Worm (Caenorhabditis elegans) whole organism, L2 larva: ENCODE data around the gene gcp-2.2.
A peak's percentile ranks its signal among the peaks of the same experiment; 100 is the strongest.

ENCODE experiments used
- C34F6.9 ChIP-seq: fragments of 150-350 bp; optimal IDR thresholded peaks from 2 replicates; lab custom pipeline; 2014; ENCODE audit warnings: missing biosample characterization, missing genetic modification characterization
- F13H6.1 ChIP-seq: sonication (generic microtip); optimal IDR thresholded peaks from 2 replicates; lab custom pipeline; 2016; ENCODE audit warnings: missing genetic modification characterization, missing compliant biosample characterization
- R02D3.7 ChIP-seq: fragments of 150-350 bp; optimal IDR thresholded peaks from 2 replicates; lab custom pipeline; 2014; ENCODE audit warnings: missing biosample characterization, missing genetic modification characterization
- alr-1 ChIP-seq: fragments of 150-350 bp; optimal IDR thresholded peaks from 2 replicates; lab custom pipeline; 2014; ENCODE audit warnings: missing biosample characterization, missing genetic modification characterization
- aly-2 ChIP-seq: fragments of 150-350 bp; optimal IDR thresholded peaks from 2 replicates; lab custom pipeline; 2014; ENCODE audit warnings: missing biosample characterization, missing genetic modification characterization
- blmp-1 ChIP-seq: sonication (generic microtip); optimal IDR thresholded peaks from 2 replicates; lab custom pipeline; 2017; ENCODE audit warnings: missing genetic modification characterization, mild to moderate bottlenecking, missing compliant biosample characterization, antibody characterized with exemption, moderate library complexity; ENCODE audit not compliant: insufficient read depth
- crh-2 ChIP-seq: sonication (generic microtip); optimal IDR thresholded peaks from 2 replicates; lab custom pipeline; 2017; ENCODE audit warnings: missing biosample characterization, missing genetic modification characterization
- dmd-4 ChIP-seq: sonication (generic microtip); optimal IDR thresholded peaks from 2 replicates; lab custom pipeline; 2017; ENCODE audit warnings: missing biosample characterization, missing genetic modification characterization
- egl-27 ChIP-seq: sonication (generic microtip); optimal IDR thresholded peaks from 3 replicates; lab custom pipeline; 2017; ENCODE audit warnings: missing biosample characterization, missing genetic modification reagents, missing genetic modification characterization
- fos-1 ChIP-seq: fragments of 150-350 bp; optimal IDR thresholded peaks from 2 replicates; lab custom pipeline; 2014; ENCODE audit warnings: missing biosample characterization, missing genetic modification characterization
- gmeb-1 ChIP-seq: fragments of 150-350 bp; optimal IDR thresholded peaks from 2 replicates; lab custom pipeline; 2014; ENCODE audit warnings: missing biosample characterization, missing genetic modification characterization
- lin-11 ChIP-seq: fragments of 150-350 bp; sonication (generic microtip); optimal IDR thresholded peaks from 2 replicates; lab custom pipeline; 2014; ENCODE audit warnings: missing biosample characterization, missing genetic modification characterization, inconsistent platforms, mixed read lengths
- lsy-2 ChIP-seq, 2 experiments: fragments of 150-350 bp in 1 of 2; sonication (generic microtip) in 1 of 2; optimal IDR thresholded peaks; 2 replicates each; lab custom pipeline; 2014 to 2017; ENCODE audit warnings: missing biosample characterization in 2 of 2, missing genetic modification characterization in 2 of 2
- mab-5 ChIP-seq: fragments of 150-350 bp; optimal IDR thresholded peaks from 2 replicates; lab custom pipeline; 2014; ENCODE audit warnings: missing biosample characterization, missing genetic modification characterization
- mbf-1 ChIP-seq: sonication (generic microtip); optimal IDR thresholded peaks from 2 replicates; lab custom pipeline; 2017; ENCODE audit warnings: missing biosample characterization, missing genetic modification characterization
- mdl-1 ChIP-seq, 2 experiments: fragments of 150-350 bp in 1 of 2; sonication (generic microtip) in 1 of 2; optimal IDR thresholded peaks; 2 replicates each; lab custom pipeline; 2017; ENCODE audit warnings: missing biosample characterization in 2 of 2, missing genetic modification characterization in 2 of 2
- nhr-12 ChIP-seq: fragments of 150-350 bp; optimal IDR thresholded peaks from 2 replicates; lab custom pipeline; 2014; ENCODE audit warnings: missing biosample characterization, missing genetic modification characterization
- nhr-129 ChIP-seq: fragments of 150-350 bp; optimal IDR thresholded peaks from 2 replicates; lab custom pipeline; 2014; ENCODE audit warnings: missing biosample characterization, missing genetic modification characterization
- nhr-21 ChIP-seq: fragments of 150-350 bp; optimal IDR thresholded peaks from 2 replicates; lab custom pipeline; 2014; ENCODE audit warnings: missing biosample characterization, missing genetic modification characterization
- nhr-237 ChIP-seq: fragments of 150-350 bp; optimal IDR thresholded peaks from 2 replicates; lab custom pipeline; 2014; ENCODE audit warnings: missing biosample characterization, missing genetic modification characterization
- nhr-6 ChIP-seq: fragments of 150-350 bp; optimal IDR thresholded peaks from 2 replicates; lab custom pipeline; 2014; ENCODE audit warnings: missing biosample characterization, missing genetic modification characterization
- nhr-77 ChIP-seq: fragments of 150-350 bp; optimal IDR thresholded peaks from 2 replicates; lab custom pipeline; 2014; ENCODE audit warnings: missing biosample characterization, missing genetic modification characterization
- sem-4 ChIP-seq: fragments of 150-350 bp; optimal IDR thresholded peaks from 2 replicates; lab custom pipeline; 2014; ENCODE audit warnings: missing biosample characterization, missing genetic modification reagents, missing genetic modification characterization
- skn-1 ChIP-seq: sonication (generic microtip); optimal IDR thresholded peaks from 2 replicates; lab custom pipeline; 2017; ENCODE audit warnings: missing biosample characterization, missing genetic modification characterization
- sma-3 ChIP-seq: sonication (generic microtip); optimal IDR thresholded peaks from 2 replicates; lab custom pipeline; 2016; ENCODE audit warnings: missing genetic modification reagents, missing genetic modification characterization, missing compliant biosample characterization
- sma-9 ChIP-seq, 2 experiments: fragments of 150-350 bp in 1 of 2; sonication (generic microtip) in 1 of 2; optimal IDR thresholded peaks; 2 replicates each; lab custom pipeline; 2014 to 2016; ENCODE audit warnings: missing genetic modification characterization in 2 of 2, mild to moderate bottlenecking in 1 of 2, missing biosample characterization in 1 of 2, missing compliant biosample characterization in 1 of 2, missing genetic modification reagents in 1 of 2, moderate library complexity in 1 of 2
- snpc-4 ChIP-seq: fragments of 150-350 bp; optimal IDR thresholded peaks from 2 replicates; lab custom pipeline; 2014; ENCODE audit warnings: missing biosample characterization, missing genetic modification characterization
- unc-39 ChIP-seq: fragments of 150-350 bp; optimal IDR thresholded peaks from 2 replicates; lab custom pipeline; 2014; ENCODE audit warnings: missing biosample characterization, missing genetic modification characterization
- unc-55 ChIP-seq: fragments of 150-350 bp; sonication (generic microtip); optimal IDR thresholded peaks from 3 replicates; lab custom pipeline; 2014; ENCODE audit warnings: missing biosample characterization, missing genetic modification reagents, missing genetic modification characterization
- ztf-1 ChIP-seq: fragments of 200-800 bp; sonication (Bioruptor generic); conservative IDR thresholded peaks from 2 replicates; pipeline ENCODE4 v1.3.6; 2022; ENCODE audit warnings: missing genetic modification characterization, missing compliant biosample characterization
- ztf-11 ChIP-seq: sonication (generic microtip); optimal IDR thresholded peaks from 2 replicates; lab custom pipeline; 2017; ENCODE audit warnings: missing biosample characterization, missing genetic modification characterization
- ztf-4 ChIP-seq: fragments of 150-350 bp; optimal IDR thresholded peaks from 2 replicates; lab custom pipeline; 2014; ENCODE audit warnings: missing biosample characterization, missing genetic modification characterization

The gcp-2.2 gene

ce11 chrX:11558156-11558555 lies 20.6 kb downstream of the gcp-2.2 start:
- TF ChIP-seq skn-1: no peak
- TF ChIP-seq aly-2 (tag; lab: Kevin White, UChicago): no peak
- TF ChIP-seq fos-1 (tag; lab: Kevin White, UChicago): no peak
- no peak for TF ChIP-seq egl-27 (tag; lab: Kevin White, UChicago)
- no peak for TF ChIP-seq mab-5
- TF ChIP-seq alr-1 (tag; lab: Kevin White, UChicago): no peak
- no peak for TF ChIP-seq nhr-237
- TF ChIP-seq ztf-4 (tag; lab: Kevin White, UChicago): no peak
- no peak for TF ChIP-seq nhr-21 (tag; lab: Kevin White, UChicago)
- TF ChIP-seq sma-9 (GFP tag; optimal IDR thresholded peaks at IDR 0.05; lab: Kevin White, UChicago): peak; percentile 43
- no peak for TF ChIP-seq sma-9 (tag; optimal IDR thresholded peaks at IDR 0.05; lab: Kevin White, UChicago)
- peak; percentile 24 for TF ChIP-seq sem-4 (tag; lab: Kevin White, UChicago)
- no peak for TF ChIP-seq nhr-6 (tag; lab: Kevin White, UChicago)
- no peak for TF ChIP-seq sma-3 (GFP tag; lab: Kevin White, UChicago)

- TF ChIP-seq sma-9 (GFP tag; optimal IDR thresholded peaks at IDR 0.05; lab: Kevin White, UChicago) (peak; percentile 20), sma-9 (tag; optimal IDR thresholded peaks at IDR 0.05; lab: Kevin White, UChicago) (no peak), gmeb-1 (no peak), F13H6.1 (tag; lab: Kevin White, UChicago) (peak; percentile 45)
Observed at ce11 chrX:11560076-11560475, 22.6 kb downstream of the gcp-2.2 start.

- TF ChIP-seq mab-5 (no peak), alr-1 (tag; lab: Kevin White, UChicago) (no peak), ztf-11 (tag; lab: Kevin White, UChicago) (no peak), unc-39 (tag; lab: Kevin White, UChicago) (no peak)
Observed at ce11 chrX:11560615-11561014, 23.1 kb downstream of the gcp-2.2 start, which contains the start of gene lev-8. Gene lev-8 (plus strand): TSS chrX:11560915.

ce11 chrX:11563663-11564062 lies 26.1 kb downstream of the gcp-2.2 start, which contains the start of gene trpp-9:
Gene trpp-9 (plus strand): TSS chrX:11563923.
- TF ChIP-seq lsy-2 (tag; optimal IDR thresholded peaks at IDR 0.05; lab: Kevin White, UChicago) (peak; percentile 2 to 61), nhr-21 (tag; lab: Kevin White, UChicago) (peak; percentile 68), fos-1 (tag; lab: Kevin White, UChicago) (peak; percentile 42), sma-3 (GFP tag; lab: Kevin White, UChicago) (peak; percentile 33), nhr-12 (no peak), mdl-1 (tag; optimal IDR thresholded peaks at IDR 0.05; lab: Kevin White, UChicago) (peak; percentile 42 to 66), aly-2 (tag; lab: Kevin White, UChicago) (no peak), blmp-1 (tag; lab: Kevin White, UChicago) (peak; percentile 92), lin-11 (tag; lab: Kevin White, UChicago) (peak; percentile 58), crh-2 (tag; lab: Kevin White, UChicago) (peak; percentile 50), mbf-1 (tag; lab: Kevin White, UChicago) (no peak), egl-27 (tag; lab: Kevin White, UChicago) (no peak), skn-1 (no peak), mab-5 (peak; percentile 9), sma-9 (GFP tag; optimal IDR thresholded peaks at IDR 0.05; lab: Kevin White, UChicago) (peak; percentile 61), sma-9 (tag; optimal IDR thresholded peaks at IDR 0.05; lab: Kevin White, UChicago) (no peak), nhr-129 (peak; percentile 52), snpc-4 (tag; lab: Kevin White, UChicago) (no peak), unc-55 (GFP tag; lab: Kevin White, UChicago) (peak; percentile 76), C34F6.9 (tag; lab: Kevin White, UChicago) (peak; percentile 61), sem-4 (tag; lab: Kevin White, UChicago) (peak; percentile 64), nhr-6 (tag; lab: Kevin White, UChicago) (no peak), F13H6.1 (tag; lab: Kevin White, UChicago) (peak; percentile 47), R02D3.7 (tag; lab: Kevin White, UChicago) (no peak), dmd-4 (tag; lab: Kevin White, UChicago) (no peak), ztf-1 (no peak)

- TF ChIP-seq C34F6.9 (tag; lab: Kevin White, UChicago): no peak
- TF ChIP-seq unc-55 (GFP tag; lab: Kevin White, UChicago): no peak
- TF ChIP-seq alr-1 (tag; lab: Kevin White, UChicago): no peak
- TF ChIP-seq nhr-21 (tag; lab: Kevin White, UChicago): no peak
- TF ChIP-seq F13H6.1 (tag; lab: Kevin White, UChicago): peak; percentile 28
- TF ChIP-seq nhr-77 (tag; lab: Kevin White, UChicago): no peak
- no peak for TF ChIP-seq nhr-237
Observed at ce11 chrX:11569744-11570359, 32.3 kb downstream of the gcp-2.2 start.
